Worm (Caenorhabditis elegans) whole organism, late embryonic: ENCODE measurements around the gene ints-13.

ENCODE experiments used
- F13H6.1 ChIP-seq: sonication (generic microtip); optimal IDR thresholded peaks from 2 replicates; lab custom pipeline; 2016; ENCODE audit warnings: missing genetic modification characterization, missing compliant biosample characterization
- K09A11.1 ChIP-seq: sonication (generic microtip); optimal IDR thresholded peaks from 2 replicates; lab custom pipeline; 2017; ENCODE audit warnings: antibody characterized with exemption, mild to moderate bottlenecking, missing genetic modification characterization, missing compliant biosample characterization; ENCODE audit not compliant: insufficient read depth
- ama-1 ChIP-seq: fragments of 150-350 bp; optimal IDR thresholded peaks from 2 replicates; lab custom pipeline; 2014
- ceh-14 ChIP-seq: sonication (generic microtip); optimal IDR thresholded peaks from 2 replicates; lab custom pipeline; 2016; ENCODE audit warnings: missing genotype, missing genetic modification characterization, missing compliant biosample characterization
- ceh-45 ChIP-seq: fragments of 200-800 bp; sonication (Bioruptor generic); IDR thresholded peaks from 2 replicates; pipeline ENCODE4 v1.3.6; 2022; ENCODE audit warnings: missing genetic modification reagents, missing genetic modification characterization, missing compliant biosample characterization
- ceh-9 ChIP-seq: sonication (generic microtip); optimal IDR thresholded peaks from 2 replicates; lab custom pipeline; 2016; ENCODE audit warnings: mild to moderate bottlenecking, missing genetic modification characterization, inconsistent platforms, missing compliant biosample characterization
- lim-6 ChIP-seq: sonication (generic microtip); optimal IDR thresholded peaks from 2 replicates; lab custom pipeline; 2016; ENCODE audit warnings: missing genetic modification characterization, missing compliant biosample characterization
- nhr-11 ChIP-seq: fragments of 150-350 bp; optimal IDR thresholded peaks from 2 replicates; lab custom pipeline; 2014; ENCODE audit warnings: missing biosample characterization, missing genetic modification characterization
- pha-4 ChIP-seq: fragments of 150-350 bp; optimal IDR thresholded peaks from 2 replicates; lab custom pipeline; 2018; ENCODE audit warnings: missing biosample characterization, missing genetic modification reagents, missing genetic modification characterization
- tbx-2 ChIP-seq: sonication (generic microtip); optimal IDR thresholded peaks from 2 replicates; lab custom pipeline; 2016; ENCODE audit warnings: missing genetic modification characterization, missing compliant biosample characterization
- tbx-7 ChIP-seq: sonication (generic microtip); optimal IDR thresholded peaks from 2 replicates; lab custom pipeline; 2016; ENCODE audit warnings: missing genotype, missing genetic modification characterization, missing compliant biosample characterization

- TF ChIP-seq ceh-9 (tag; lab: Kevin White, UChicago) = no peak
- TF ChIP-seq pha-4 (tag; lab: Kevin White, UChicago) = no peak
- TF ChIP-seq ceh-45 (GFP tag; lab: Robert Waterston, UW) = no peak
- no peak for TF ChIP-seq tbx-7 (tag; lab: Kevin White, UChicago)
- TF ChIP-seq lim-6 = no peak
- no peak for TF ChIP-seq ceh-14
- no peak for TF ChIP-seq K09A11.1 (tag; lab: Kevin White, UChicago)
- TF ChIP-seq F13H6.1 (tag; lab: Kevin White, UChicago) = no peak
- no peak for TF ChIP-seq ama-1 (lab: Kevin White, UChicago)
- TF ChIP-seq tbx-2 (tag; lab: Kevin White, UChicago) = no peak
- no peak for TF ChIP-seq nhr-11 (tag; lab: Kevin White, UChicago)
These were observed 46.1 kb upstream of the ints-13 start, which contains the start of gene best-19 for ce11 chrIV:283347-283746.
